Worm (Caenorhabditis elegans) whole organism, L1 larva: ENCODE data around the gene hrg-6.

Source experiments
- C04F5.9 ChIP-seq: sonication (generic microtip); optimal IDR thresholded peaks from 2 replicates; lab custom pipeline; 2016; ENCODE audit warnings: missing genetic modification characterization, missing compliant biosample characterization
- C16A3.4 ChIP-seq: fragments of 150-350 bp; optimal IDR thresholded peaks from 2 replicates; lab custom pipeline; 2014; ENCODE audit warnings: missing biosample characterization, missing genetic modification characterization
- C34B4.2 ChIP-seq: sonication (generic microtip); optimal IDR thresholded peaks from 2 replicates; lab custom pipeline; 2017; ENCODE audit warnings: mild to moderate bottlenecking, missing genetic modification characterization, missing compliant biosample characterization
- ama-1 ChIP-seq: fragments of 150-350 bp; optimal IDR thresholded peaks from 2 replicates; lab custom pipeline; 2014
- blmp-1 ChIP-seq: fragments of 150-350 bp; optimal IDR thresholded peaks from 2 replicates; lab custom pipeline; 2014; ENCODE audit warnings: missing biosample characterization, missing genetic modification characterization
- ceh-63 ChIP-seq: fragments of 200-800 bp; sonication (Bioruptor generic); optimal IDR thresholded peaks from 2 replicates; lab custom pipeline; 2018; ENCODE audit warnings: mild to moderate bottlenecking, missing genetic modification characterization, missing compliant biosample characterization
- ceh-88 ChIP-seq: fragments of 200-800 bp; sonication (Bioruptor generic); IDR thresholded peaks from 2 replicates; pipeline ENCODE4 v1.3.6; 2022; ENCODE audit warnings: missing genetic modification characterization, missing compliant biosample characterization
- ceh-90 ChIP-seq: sonication (generic microtip); optimal IDR thresholded peaks from 2 replicates; lab custom pipeline; 2016; ENCODE audit warnings: missing genetic modification characterization, missing compliant biosample characterization
- dpl-1 ChIP-seq, 3 experiments: fragments of 150-350 bp in 2 of 3; sonication (generic microtip) in 1 of 3; optimal IDR thresholded peaks; 2 replicates each; lab custom pipeline; 2014 to 2017; ENCODE audit warnings: missing biosample characterization in 3 of 3, missing genetic modification characterization in 3 of 3, missing genetic modification reagents in 3 of 3
- dsc-1 ChIP-seq: sonication (generic microtip); optimal IDR thresholded peaks from 2 replicates; lab custom pipeline; 2016; ENCODE audit warnings: mild to moderate bottlenecking, missing genetic modification characterization, missing compliant biosample characterization
- efl-1 ChIP-seq, 4 experiments: fragments of 150-350 bp; optimal IDR thresholded peaks in 3 of 4; peaks in 1 of 4; 1 replicate in 1 of 4; 2 replicates in 3 of 4; lab custom pipeline; 2014; ENCODE audit warnings: missing biosample characterization in 2 of 4, missing genetic modification characterization in 2 of 4, missing genetic modification reagents in 2 of 4
- egl-27 ChIP-seq, 2 experiments: fragments of 150-350 bp in 1 of 2; sonication (generic microtip); optimal IDR thresholded peaks; 3 replicates each; lab custom pipeline; 2017 to 2018; ENCODE audit warnings: missing biosample characterization in 2 of 2, missing genetic modification characterization in 2 of 2, missing genetic modification reagents in 2 of 2
- elt-3 ChIP-seq, 6 experiments: fragments of 150-350 bp in 1 of 6; sonication (generic microtip); optimal IDR thresholded peaks; 2 replicates each; lab custom pipeline; 2017 to 2018; ENCODE audit warnings: missing biosample characterization in 6 of 6, missing genetic modification characterization in 6 of 6, inconsistent platforms in 1 of 6
- fkh-10 ChIP-seq: sonication (generic microtip); optimal IDR thresholded peaks from 2 replicates; lab custom pipeline; 2017; ENCODE audit warnings: missing biosample characterization, missing genetic modification reagents, missing genetic modification characterization
- fkh-8 ChIP-seq: sonication (generic microtip); optimal IDR thresholded peaks from 2 replicates; lab custom pipeline; 2016; ENCODE audit warnings: mild to moderate bottlenecking, missing genetic modification characterization, missing compliant biosample characterization
- fos-1 ChIP-seq: fragments of 150-350 bp; optimal IDR thresholded peaks from 2 replicates; lab custom pipeline; 2014; ENCODE audit warnings: missing biosample characterization, missing genetic modification characterization
- hlh-17 ChIP-seq: fragments of 200-800 bp; sonication (Bioruptor generic); optimal IDR thresholded peaks from 2 replicates; lab custom pipeline; 2018; ENCODE audit warnings: missing genetic modification characterization, mild to moderate bottlenecking, missing compliant biosample characterization, moderate library complexity, borderline replicate concordance
- irx-1 ChIP-seq: sonication (generic microtip); optimal IDR thresholded peaks from 2 replicates; lab custom pipeline; 2016; ENCODE audit warnings: missing genetic modification characterization, missing compliant biosample characterization
- isw-1 ChIP-seq: fragments of 200-800 bp; sonication (Bioruptor generic); IDR thresholded peaks from 2 replicates; pipeline ENCODE4 v1.3.6; 2022; ENCODE audit warnings: missing genetic modification characterization, missing compliant biosample characterization
- jun-1 ChIP-seq: fragments of 150-350 bp; optimal IDR thresholded peaks from 2 replicates; lab custom pipeline; 2014; ENCODE audit warnings: missing biosample characterization, missing genetic modification reagents, missing genetic modification characterization
- lin-13 ChIP-seq: fragments of 150-350 bp; optimal IDR thresholded peaks from 2 replicates; lab custom pipeline; 2014; ENCODE audit warnings: missing biosample characterization, missing genetic modification reagents, missing genetic modification characterization
- lin-14 ChIP-seq: fragments of 200-800 bp; sonication (Bioruptor generic); optimal IDR thresholded peaks from 2 replicates; lab custom pipeline; 2018; ENCODE audit warnings: mild to moderate bottlenecking, missing genetic modification characterization, moderate library complexity, missing compliant biosample characterization
- lin-15B ChIP-seq: fragments of 150-350 bp; sonication (generic microtip); optimal IDR thresholded peaks from 3 replicates; lab custom pipeline; 2014; ENCODE audit warnings: missing biosample characterization, missing genetic modification characterization
- lin-35 ChIP-seq, 2 experiments: fragments of 150-350 bp; optimal IDR thresholded peaks; 2 replicates each; lab custom pipeline; 2014; ENCODE audit warnings: missing biosample characterization in 2 of 2, missing genetic modification characterization in 2 of 2, missing genetic modification reagents in 2 of 2
- lin-39 ChIP-seq: fragments of 150-350 bp; optimal IDR thresholded peaks from 2 replicates; lab custom pipeline; 2014; ENCODE audit warnings: missing biosample characterization, missing genetic modification reagents, missing genetic modification characterization
- lsy-2 ChIP-seq, 2 experiments: fragments of 150-350 bp; optimal IDR thresholded peaks; 2 replicates each; lab custom pipeline; 2014; ENCODE audit warnings: missing biosample characterization in 2 of 2, missing genetic modification characterization in 2 of 2
- mep-1 ChIP-seq: fragments of 150-350 bp; optimal IDR thresholded peaks from 2 replicates; lab custom pipeline; 2014; ENCODE audit warnings: missing biosample characterization, missing genetic modification characterization
- nhr-12 ChIP-seq: sonication (generic microtip); optimal IDR thresholded peaks from 2 replicates; lab custom pipeline; 2017; ENCODE audit warnings: missing biosample characterization, missing genetic modification characterization
- nhr-237 ChIP-seq: fragments of 150-350 bp; optimal IDR thresholded peaks from 2 replicates; lab custom pipeline; 2014; ENCODE audit warnings: missing biosample characterization, missing genetic modification characterization
- nhr-28 ChIP-seq: fragments of 150-350 bp; optimal IDR thresholded peaks from 2 replicates; lab custom pipeline; 2014; ENCODE audit warnings: missing biosample characterization, missing genetic modification characterization
- nhr-47 ChIP-seq: sonication (generic microtip); optimal IDR thresholded peaks from 2 replicates; lab custom pipeline; 2016; ENCODE audit warnings: mild to moderate bottlenecking, missing genetic modification characterization, moderate library complexity, missing compliant biosample characterization
- nhr-71 ChIP-seq: sonication (generic microtip); optimal IDR thresholded peaks from 2 replicates; lab custom pipeline; 2016; ENCODE audit warnings: mild to moderate bottlenecking, missing genetic modification characterization, moderate library complexity, missing compliant biosample characterization
- nhr-85 ChIP-seq: sonication (generic microtip); peaks from one replicate; lab custom pipeline; 2016; ENCODE audit warnings: missing genetic modification characterization, inconsistent platforms, missing compliant biosample characterization
- nhr-90 ChIP-seq: sonication (generic microtip); optimal IDR thresholded peaks from 2 replicates; lab custom pipeline; 2016; ENCODE audit warnings: mild to moderate bottlenecking, missing genetic modification characterization, missing compliant biosample characterization; ENCODE audit not compliant: poor library complexity
- pax-3 ChIP-seq: fragments of 200-800 bp; sonication (Bioruptor generic); optimal IDR thresholded peaks from 2 replicates; lab custom pipeline; 2018; ENCODE audit warnings: mild to moderate bottlenecking, missing genetic modification characterization, moderate library complexity, missing compliant biosample characterization
- pqm-1 ChIP-seq: sonication (generic microtip); optimal IDR thresholded peaks from 3 replicates; lab custom pipeline; 2017; ENCODE audit warnings: missing biosample characterization, missing genetic modification characterization
- rnt-1 ChIP-seq: sonication (generic microtip); optimal IDR thresholded peaks from 2 replicates; lab custom pipeline; 2016; ENCODE audit warnings: mild to moderate bottlenecking, missing genetic modification characterization, moderate library complexity, missing compliant biosample characterization
- skn-1 ChIP-seq: fragments of 150-350 bp; optimal IDR thresholded peaks from 2 replicates; lab custom pipeline; 2014; ENCODE audit warnings: missing biosample characterization, missing genetic modification characterization
- snu-23 ChIP-seq: sonication (generic microtip); optimal IDR thresholded peaks from 2 replicates; lab custom pipeline; 2016; ENCODE audit warnings: missing genetic modification characterization, missing compliant biosample characterization
- swsn-7 ChIP-seq: sonication (generic microtip); optimal IDR thresholded peaks from 2 replicates; lab custom pipeline; 2016; ENCODE audit warnings: missing genetic modification characterization, missing compliant biosample characterization
- tbx-2 ChIP-seq: sonication (generic microtip); optimal IDR thresholded peaks from 2 replicates; lab custom pipeline; 2016; ENCODE audit warnings: missing genetic modification characterization, missing compliant biosample characterization
- xbp-1 ChIP-seq: sonication (generic microtip); optimal IDR thresholded peaks from 2 replicates; lab custom pipeline; 2016; ENCODE audit warnings: missing genetic modification characterization, missing compliant biosample characterization
- zag-1 ChIP-seq: fragments of 150-350 bp; optimal IDR thresholded peaks from 2 replicates; lab custom pipeline; 2014; ENCODE audit warnings: missing biosample characterization, missing genetic modification characterization
- zip-4 ChIP-seq: fragments of 200-800 bp; sonication (Bioruptor generic); optimal IDR thresholded peaks from 2 replicates; lab custom pipeline; 2018; ENCODE audit warnings: mild to moderate bottlenecking, missing genetic modification characterization, moderate library complexity, missing compliant biosample characterization
- ztf-11 ChIP-seq, 2 experiments: sonication (generic microtip); optimal IDR thresholded peaks; 2 replicates each; lab custom pipeline; 2016 to 2017; ENCODE audit warnings: missing genetic modification characterization in 2 of 2, missing biosample characterization in 1 of 2, missing compliant biosample characterization in 1 of 2

Gene hrg-6

ce11 chrIV:11004273-11004672 is 28.1 kb upstream of the hrg-6 start, which contains the start of gene F13H10.1:
Gene F13H10.1, plus strand, starts transcription at chrIV:11004573.
- TF ChIP-seq efl-1 (optimal IDR thresholded peaks at IDR 0.05; lab: Kevin White, UChicago) (no peak), efl-1 (GFP tag; optimal IDR thresholded peaks at IDR 0.05 in 1 of 2; lab: Kevin White, UChicago) (peak in 1 of 2 experiments; percentile 89), nhr-90 (tag; lab: Kevin White, UChicago) (no peak)

- TF ChIP-seq skn-1 (tag; lab: Kevin White, UChicago): peak; percentile 63
- TF ChIP-seq ceh-88: no peak
- peak; percentile 76 for TF ChIP-seq fkh-8 (tag; lab: Kevin White, UChicago)
- TF ChIP-seq pqm-1 (tag; lab: Kevin White, UChicago): no peak
- peak; percentile 6 for TF ChIP-seq nhr-85 (tag; lab: Kevin White, UChicago)
- peak; percentile 44 for TF ChIP-seq lin-14 (GFP tag; lab: Kevin White, UChicago)
- 0 out of 2 replicates have a peak, but pooled peaks have one; percentile 3 for TF ChIP-seq isw-1
- TF ChIP-seq lsy-2 (tag; optimal IDR thresholded peaks at IDR 0.05; lab: Kevin White, UChicago): peak in 1 of 2 experiments; percentile 9
- TF ChIP-seq nhr-71 (tag; lab: Kevin White, UChicago): peak; percentile 50
- TF ChIP-seq zip-4: peak; percentile 60
- no peak for TF ChIP-seq xbp-1 (tag; lab: Kevin White, UChicago)
These were observed 26.0 kb upstream of the hrg-6 start for ce11 chrIV:11006383-11006782.

- TF ChIP-seq dsc-1 (no peak), skn-1 (tag; lab: Kevin White, UChicago) (no peak), lin-14 (GFP tag; lab: Kevin White, UChicago) (peak; percentile 11), nhr-12 (no peak), elt-3 (tag; optimal IDR thresholded peaks at IDR 0.05; lab: Kevin White, UChicago) (peak in 1 of 6 experiments; percentile 30), blmp-1 (tag; lab: Kevin White, UChicago) (peak; percentile 9), lin-35 (GFP tag; optimal IDR thresholded peaks at IDR 0.05; lab: Kevin White, UChicago) (no peak), fos-1 (tag; lab: Kevin White, UChicago) (peak; percentile 29), fkh-8 (tag; lab: Kevin White, UChicago) (no peak), lin-15B (tag; lab: Kevin White, UChicago) (no peak), swsn-7 (no peak), zag-1 (tag; lab: Kevin White, UChicago) (no peak), ceh-63 (no peak)
These were observed 25.5 kb upstream of the hrg-6 start for ce11 chrIV:11006868-11007267.

ce11 chrIV:11008255-11008654 is 24.1 kb upstream of the hrg-6 start:
- no peak for TF ChIP-seq C04F5.9 (tag; lab: Kevin White, UChicago)
- TF ChIP-seq mep-1 (tag; lab: Kevin White, UChicago): no peak
- TF ChIP-seq dpl-1 (GFP tag; optimal IDR thresholded peaks at IDR 0.05; lab: Kevin White, UChicago): peak in 2 of 3 experiments; percentile 13 to 18
- no peak for TF ChIP-seq ztf-11 (tag; optimal IDR thresholded peaks at IDR 0.05; lab: Kevin White, UChicago)
- peak; percentile 12 for TF ChIP-seq tbx-2 (tag; lab: Kevin White, UChicago)
- no peak for TF ChIP-seq pax-3
- TF ChIP-seq hlh-17 (GFP tag; lab: Kevin White, UChicago): no peak
- no peak for TF ChIP-seq C34B4.2 (tag; lab: Kevin White, UChicago)
- TF ChIP-seq lsy-2 (tag; optimal IDR thresholded peaks at IDR 0.05; lab: Kevin White, UChicago): peak; percentile 5 to 52
- TF ChIP-seq rnt-1: peak; percentile 19
- TF ChIP-seq lin-15B (tag; lab: Kevin White, UChicago): no peak
- no peak for TF ChIP-seq nhr-47 (tag; lab: Kevin White, UChicago)
- peak; percentile 41 for TF ChIP-seq skn-1 (tag; lab: Kevin White, UChicago)
- TF ChIP-seq fkh-10: no peak
- TF ChIP-seq lin-13: no peak
- no peak for TF ChIP-seq nhr-12
- TF ChIP-seq irx-1: no peak
- TF ChIP-seq swsn-7: peak; percentile 1
- peak; percentile 41 for TF ChIP-seq nhr-71 (tag; lab: Kevin White, UChicago)
- no peak for TF ChIP-seq lin-39 (tag; lab: Kevin White, UChicago)
- TF ChIP-seq efl-1 (optimal IDR thresholded peaks at IDR 0.05; lab: Kevin White, UChicago): peak; percentile 19 to 22
- peak in 1 of 2 experiments; percentile 20 for TF ChIP-seq efl-1 (GFP tag; optimal IDR thresholded peaks at IDR 0.05 in 1 of 2; lab: Kevin White, UChicago)
- peak; percentile 78 for TF ChIP-seq lin-14 (GFP tag; lab: Kevin White, UChicago)
- peak; percentile 43 for TF ChIP-seq jun-1 (tag; lab: Kevin White, UChicago)
- TF ChIP-seq egl-27 (tag; optimal IDR thresholded peaks at IDR 0.05; lab: Kevin White, UChicago): no peak
- TF ChIP-seq nhr-237 (tag; lab: Kevin White, UChicago): peak; percentile 37
- no peak for TF ChIP-seq ama-1 (lab: Kevin White, UChicago)
- no peak for TF ChIP-seq ceh-90 (tag; lab: Kevin White, UChicago)
- TF ChIP-seq nhr-85 (tag; lab: Kevin White, UChicago): peak; percentile 88
- TF ChIP-seq C16A3.4 (tag; lab: Kevin White, UChicago): no peak
- TF ChIP-seq snu-23 (GFP tag; lab: Kevin White, UChicago): peak; percentile 70
- TF ChIP-seq nhr-28 (tag; lab: Kevin White, UChicago): no peak
- peak; percentile 76 for TF ChIP-seq fos-1 (tag; lab: Kevin White, UChicago)
- TF ChIP-seq blmp-1 (tag; lab: Kevin White, UChicago): peak; percentile 96
